Worm (Caenorhabditis elegans): ENCODE results near the gene nhr-290.
A peak's percentile ranks its signal among the peaks of the same experiment; 100 is the strongest.

nhr-290 gene

ce11 chrV:2614986-2615687 is 41.2 kb downstream of the nhr-290 start, which contains the start of gene F53E10.1 (continued):
- TF ChIP-seq tbx-2 (tag; optimal IDR thresholded peaks at IDR 0.05), result peak; percentile 56
- no peak for TF ChIP-seq ama-1 (optimal IDR thresholded peaks at IDR 0.05)
- no peak for TF ChIP-seq ceh-90 (tag; optimal IDR thresholded peaks at IDR 0.05)
- TF ChIP-seq nhr-71 (tag; optimal IDR thresholded peaks at IDR 0.05), result peak; percentile 95
- TF ChIP-seq mep-1 (tag; optimal IDR thresholded peaks at IDR 0.05), result peak; percentile 52
- TF ChIP-seq lsy-2 (tag; optimal IDR thresholded peaks at IDR 0.05), result peak; percentile 5 to 29
- no peak for TF ChIP-seq hpl-2 (GFP tag; optimal IDR thresholded peaks at IDR 0.05)
- peak; percentile 47; the same call in 1 of the 2 replicates for TF ChIP-seq nhr-19 (GFP tag; conservative IDR thresholded peaks at IDR 0.05)
- TF ChIP-seq nhr-28 (tag; optimal IDR thresholded peaks at IDR 0.05), result no peak
- peak; percentile 59 for TF ChIP-seq blmp-1 (tag; optimal IDR thresholded peaks at IDR 0.05)
- TF ChIP-seq lin-35 (GFP tag; optimal IDR thresholded peaks at IDR 0.05), result peak; percentile 38 to 69
- TF ChIP-seq lin-13 (GFP tag; optimal IDR thresholded peaks at IDR 0.05), result peak; percentile 12
- no peak for TF ChIP-seq lin-39 (tag; optimal IDR thresholded peaks at IDR 0.05)
- TF ChIP-seq F16B12.6 (tag; optimal IDR thresholded peaks at IDR 0.05), result peak; percentile 3
- no peak for TF ChIP-seq fkh-8 (tag; optimal IDR thresholded peaks at IDR 0.05)
- TF ChIP-seq ztf-11 (tag; optimal IDR thresholded peaks at IDR 0.05), result no peak
- no peak for TF ChIP-seq pqm-1 (tag; optimal IDR thresholded peaks at IDR 0.05)
- peak; percentile 84 for TF ChIP-seq nhr-20 (tag; optimal IDR thresholded peaks at IDR 0.05)
- no peak for TF ChIP-seq hlh-17 (GFP tag; optimal IDR thresholded peaks at IDR 0.05; ENCODE audit: borderline replicate concordance)

- no peak for TF ChIP-seq zag-1 (tag; optimal IDR thresholded peaks at IDR 0.05)
- no peak for TF ChIP-seq unc-62 (GFP tag; optimal IDR thresholded peaks at IDR 0.05)
- TF ChIP-seq vab-15 (tag; optimal IDR thresholded peaks at IDR 0.05), result no peak
- TF ChIP-seq nhr-19 (GFP tag; conservative IDR thresholded peaks at IDR 0.05), result no peak
- no peak for TF ChIP-seq fkh-8 (tag; optimal IDR thresholded peaks at IDR 0.05)
- TF ChIP-seq lin-39 (tag; optimal IDR thresholded peaks at IDR 0.05), result no peak
- no peak for TF ChIP-seq jun-1 (tag; optimal IDR thresholded peaks at IDR 0.05)
- no peak for TF ChIP-seq rnt-1 (tag; optimal IDR thresholded peaks at IDR 0.05)
- TF ChIP-seq nhr-90 (tag; optimal IDR thresholded peaks at IDR 0.05; ENCODE audit: poor library complexity), result no peak
- no peak for TF ChIP-seq mdl-1 (tag; optimal IDR thresholded peaks at IDR 0.05)
- TF ChIP-seq alr-1 (tag; optimal IDR thresholded peaks at IDR 0.05; ENCODE audit: borderline replicate concordance), result no peak
- no peak for TF ChIP-seq F16B12.6 (tag; optimal IDR thresholded peaks at IDR 0.05)
- no peak for TF ChIP-seq fkh-10 (GFP tag; optimal IDR thresholded peaks at IDR 0.05)
- TF ChIP-seq hlh-4 (tag; optimal IDR thresholded peaks at IDR 0.05), result no peak
- TF ChIP-seq C34B4.2 (tag; optimal IDR thresholded peaks at IDR 0.05), result no peak
- no peak for TF ChIP-seq efl-3 (GFP tag; optimal IDR thresholded peaks at IDR 0.05)
- no peak for TF ChIP-seq lin-15B (tag; optimal IDR thresholded peaks at IDR 0.05)
- TF ChIP-seq C04F5.9 (tag; optimal IDR thresholded peaks at IDR 0.05), result no peak
- TF ChIP-seq unc-98 (GFP tag; IDR thresholded peaks at IDR 0.05), result no peak
- TF ChIP-seq hlh-17 (GFP tag; optimal IDR thresholded peaks at IDR 0.05; ENCODE audit: borderline replicate concordance), result no peak
Measured at ce11 chrV:2617499-2617898, 43.5 kb downstream of the nhr-290 start.

ce11 chrV:2621879-2622278 is 47.9 kb downstream of the nhr-290 start, which contains the start of gene srh-271:
srh-271 (minus strand) TSS chrV:2621979.
- no peak for TF ChIP-seq nhr-12 (tag; optimal IDR thresholded peaks at IDR 0.05)
- TF ChIP-seq efl-1 (optimal IDR thresholded peaks at IDR 0.05), result no peak
- peak in 1 of 2 experiments; percentile 38 for TF ChIP-seq efl-1 (GFP tag; optimal IDR thresholded peaks at IDR 0.05 in 1 of 2)

- no peak for TF ChIP-seq zip-4 (GFP tag; optimal IDR thresholded peaks at IDR 0.05)
- peak in 1 of 2 experiments; percentile 8 for TF ChIP-seq efl-1 (optimal IDR thresholded peaks at IDR 0.05)
- TF ChIP-seq efl-1 (GFP tag; optimal IDR thresholded peaks at IDR 0.05 in 1 of 2), result no peak
Measured at ce11 chrV:2623765-2624164, 49.8 kb downstream of the nhr-290 start.
